Fruit fly (Drosophila melanogaster) whole organism, embryonic: Measurements from ENCODE around the gene NimC1.

ENCODE experiments used
- CG10959 ChIP-seq: fragments of 200-800 bp; sonication (Bioruptor generic); IDR thresholded peaks from 2 replicates; pipeline ENCODE4 v1.3.6; 2022; ENCODE audit warnings: missing biosample characterization, missing genetic modification characterization
- CG11696 ChIP-seq: fragments of 200-800 bp; sonication (Bioruptor generic); IDR thresholded peaks from 2 replicates; pipeline ENCODE4 v1.3.6; 2022; ENCODE audit warnings: missing biosample characterization, missing genetic modification characterization
- CG12299 ChIP-seq: fragments of 200-800 bp; sonication (Bioruptor generic); optimal IDR thresholded peaks from 2 replicates; lab custom pipeline; 2018; ENCODE audit warnings: missing biosample characterization, mild to moderate bottlenecking, missing genetic modification characterization
- CG13287 ChIP-seq: fragments of 200-800 bp; sonication (Bioruptor generic); IDR thresholded peaks from 2 replicates; pipeline ENCODE4 v1.3.6; 2022; ENCODE audit warnings: missing biosample characterization, missing genetic modification characterization; ENCODE audit not compliant: partially characterized antibody
- CG13424 ChIP-seq: fragments of 200-800 bp; sonication (Bioruptor generic); optimal IDR thresholded peaks from 2 replicates; lab custom pipeline; 2019; ENCODE audit warnings: missing biosample characterization, mild to moderate bottlenecking, missing genetic modification characterization, moderate library complexity
- CG14667 ChIP-seq: fragments of 200-800 bp; sonication (Bioruptor generic); IDR thresholded peaks from 2 replicates; pipeline ENCODE4 v1.3.6; 2022; ENCODE audit warnings: missing biosample characterization, missing genetic modification characterization
- CG15073 ChIP-seq: fragments of 200-800 bp; sonication (Bioruptor generic); optimal IDR thresholded peaks from 2 replicates; lab custom pipeline; 2016; ENCODE audit warnings: missing biosample characterization, missing genetic modification characterization
- CG17361 ChIP-seq: fragments of 200-800 bp; sonication (Bioruptor generic); IDR thresholded peaks from 3 replicates; pipeline ENCODE4 v1.3.6; 2022; ENCODE audit warnings: missing biosample characterization, missing genetic modification characterization
- CG18619 ChIP-seq: fragments of 200-800 bp; sonication (Bioruptor generic); optimal IDR thresholded peaks from 3 replicates; lab custom pipeline; 2017; ENCODE audit warnings: missing biosample characterization, mild to moderate bottlenecking, missing genetic modification characterization
- CG2875 ChIP-seq: fragments of 200-800 bp; sonication (Bioruptor generic); optimal IDR thresholded peaks from 2 replicates; lab custom pipeline; 2017; ENCODE audit warnings: missing biosample characterization, mild to moderate bottlenecking, missing genetic modification characterization, missing genetic modification reagents
- CG2889 ChIP-seq: fragments of 200-800 bp; sonication (Bioruptor generic); IDR thresholded peaks from 3 replicates; pipeline ENCODE4 v1.3.6; 2022; ENCODE audit warnings: missing biosample characterization, missing genetic modification characterization
- CG31388 ChIP-seq: fragments of 200-800 bp; sonication (Bioruptor generic); optimal IDR thresholded peaks from 2 replicates; lab custom pipeline; 2016; ENCODE audit warnings: missing biosample characterization, missing genetic modification characterization
- CG32772 ChIP-seq: fragments of 200-800 bp; sonication (Bioruptor generic); IDR thresholded peaks from 2 replicates; pipeline ENCODE4 v1.3.6; 2022; ENCODE audit warnings: missing biosample characterization, missing genetic modification characterization
- CG4328 ChIP-seq: fragments of 200-800 bp; sonication (Bioruptor generic); optimal IDR thresholded peaks from 3 replicates; lab custom pipeline; 2017; ENCODE audit warnings: missing biosample characterization, missing genetic modification reagents, missing genetic modification characterization
- CG7271 ChIP-seq: fragments of 200-800 bp; sonication (Bioruptor generic); optimal IDR thresholded peaks from 2 replicates; lab custom pipeline; 2018; ENCODE audit warnings: missing biosample characterization, mild to moderate bottlenecking, missing genetic modification characterization, moderate library complexity
- CG8765 ChIP-seq: fragments of 200-800 bp; sonication (Bioruptor generic); IDR thresholded peaks from 2 replicates; pipeline ENCODE4 v1.3.6; 2022; ENCODE audit warnings: missing biosample characterization, missing genetic modification characterization
- CG9609 ChIP-seq: fragments of 200-800 bp; sonication (Bioruptor generic); optimal IDR thresholded peaks from 3 replicates; lab custom pipeline; 2016; ENCODE audit warnings: missing biosample characterization, missing genetic modification characterization
- CG9797 ChIP-seq: fragments of 200-800 bp; sonication (Bioruptor generic); optimal IDR thresholded peaks from 3 replicates; lab custom pipeline; 2018; ENCODE audit warnings: missing biosample characterization, mild to moderate bottlenecking, missing genetic modification characterization
- CG9932 ChIP-seq: fragments of 200-800 bp; sonication (Bioruptor generic); IDR thresholded peaks from 2 replicates; pipeline ENCODE4 v1.3.6; 2022; ENCODE audit warnings: missing biosample characterization, missing genetic modification characterization
- CHES-1-like ChIP-seq: fragments of 200-800 bp; sonication (Bioruptor generic); optimal IDR thresholded peaks from 2 replicates; lab custom pipeline; 2016; ENCODE audit warnings: missing biosample characterization, missing genetic modification characterization
- Dbx ChIP-seq: fragments of 200-800 bp; sonication (Bioruptor generic); IDR thresholded peaks from 3 replicates; pipeline ENCODE4 v1.3.6; 2022; ENCODE audit warnings: missing biosample characterization, missing genetic modification characterization
- Ets65A ChIP-seq: fragments of 200-800 bp; sonication (Bioruptor generic); peaks from one replicate; lab custom pipeline; 2016; ENCODE audit warnings: missing biosample characterization, missing genetic modification characterization
- Fer2 ChIP-seq: fragments of 200-800 bp; sonication (Bioruptor generic); optimal IDR thresholded peaks from 2 replicates; lab custom pipeline; 2018; ENCODE audit warnings: missing biosample characterization, mild to moderate bottlenecking, missing genetic modification characterization, moderate library complexity
- Fer3 ChIP-seq: fragments of 200-800 bp; sonication (Bioruptor generic); optimal IDR thresholded peaks from 2 replicates; lab custom pipeline; 2018; ENCODE audit warnings: missing biosample characterization, mild to moderate bottlenecking, missing genetic modification characterization, moderate library complexity
- Hr78 ChIP-seq, 2 experiments: fragments of 200-800 bp in 1 of 2; fragments of >200 bp in 1 of 2; sonication (Bioruptor generic) in 1 of 2; optimal IDR thresholded peaks; 2 replicates each; lab custom pipeline; 2017 to 2019; ENCODE audit warnings: missing biosample characterization in 2 of 2, missing genetic modification characterization in 2 of 2, mild to moderate bottlenecking in 1 of 2, moderate library complexity in 1 of 2
- Lim3 ChIP-seq: fragments of 200-800 bp; sonication (Bioruptor generic); IDR thresholded peaks from 2 replicates; pipeline ENCODE4 v1.3.6; 2022; ENCODE audit warnings: missing biosample characterization, missing genetic modification characterization
- Myb ChIP-seq: fragments of 200-800 bp; sonication (Bioruptor generic); optimal IDR thresholded peaks from 2 replicates; lab custom pipeline; 2016; ENCODE audit warnings: missing biosample characterization, missing genetic modification characterization
- NK7.1 ChIP-seq: fragments of 200-800 bp; sonication (Bioruptor generic); optimal IDR thresholded peaks from 3 replicates; lab custom pipeline; 2016; ENCODE audit warnings: missing biosample characterization, missing genetic modification characterization
- Sin3A ChIP-seq: fragments of >200 bp; optimal IDR thresholded peaks from 2 replicates; lab custom pipeline; 2018
- aop ChIP-seq: fragments of 200-800 bp; sonication (Bioruptor generic); IDR thresholded peaks from 2 replicates; pipeline ENCODE4 v1.3.6; 2022; ENCODE audit warnings: missing biosample characterization, missing genetic modification characterization
- az2 ChIP-seq: fragments of 200-800 bp; sonication (Bioruptor generic); optimal IDR thresholded peaks from 3 replicates; lab custom pipeline; 2016; ENCODE audit warnings: missing biosample characterization, missing genetic modification characterization
- corto ChIP-seq: fragments of 200-800 bp; sonication (Bioruptor generic); optimal IDR thresholded peaks from 2 replicates; lab custom pipeline; 2016; ENCODE audit warnings: missing biosample characterization, mild to moderate bottlenecking, missing genetic modification characterization, moderate library complexity
- crc ChIP-seq: fragments of 200-800 bp; sonication (Bioruptor generic); optimal IDR thresholded peaks from 2 replicates; lab custom pipeline; 2016; ENCODE audit warnings: missing biosample characterization, missing genetic modification characterization
- dimm ChIP-seq: fragments of 200-800 bp; sonication (Bioruptor generic); IDR thresholded peaks from 2 replicates; pipeline ENCODE4 v1.3.6; 2022; ENCODE audit warnings: missing biosample characterization, missing genetic modification characterization
- dpn ChIP-seq, 2 experiments: fragments of 200-800 bp; sonication (Bioruptor generic); optimal IDR thresholded peaks; 3 replicates each; lab custom pipeline; 2016; ENCODE audit warnings: missing biosample characterization in 2 of 2, missing genetic modification characterization in 2 of 2
- en ChIP-seq: fragments of 200-800 bp; sonication (Bioruptor generic); optimal IDR thresholded peaks from 2 replicates; lab custom pipeline; 2016; ENCODE audit warnings: missing biosample characterization, missing genetic modification characterization
- eve ChIP-seq, 2 experiments: fragments of >200 bp; optimal IDR thresholded peaks; 2 replicates each; lab custom pipeline; 2017; ENCODE audit warnings: missing biosample characterization in 2 of 2, missing genetic modification characterization in 2 of 2
- hbn ChIP-seq: fragments of 200-800 bp; sonication (Bioruptor generic); IDR thresholded peaks from 2 replicates; pipeline ENCODE4 v1.3.6; 2022; ENCODE audit warnings: missing biosample characterization, missing genetic modification characterization; ENCODE audit not compliant: partially characterized antibody
- ind ChIP-seq: fragments of 200-800 bp; sonication (Bioruptor generic); optimal IDR thresholded peaks from 3 replicates; lab custom pipeline; 2016; ENCODE audit warnings: missing biosample characterization, missing genetic modification characterization
- jing ChIP-seq: fragments of 200-800 bp; sonication (Bioruptor generic); optimal IDR thresholded peaks from 2 replicates; lab custom pipeline; 2018; ENCODE audit warnings: missing biosample characterization, mild to moderate bottlenecking, missing genetic modification characterization
- lab ChIP-seq: fragments of 200-800 bp; sonication (Bioruptor generic); optimal IDR thresholded peaks from 3 replicates; lab custom pipeline; 2017; ENCODE audit warnings: missing biosample characterization, missing genetic modification characterization, mild to moderate bottlenecking, moderate library complexity, missing genetic modification reagents
- otp ChIP-seq: fragments of 200-800 bp; sonication (Bioruptor generic); IDR thresholded peaks from 3 replicates; pipeline ENCODE4, ENCODE4 v1.3.6; 2022; ENCODE audit warnings: missing biosample characterization, missing genetic modification characterization
- prd ChIP-seq, 3 experiments: fragments of >200 bp in 2 of 3; fragments of 200-800 bp in 1 of 3; sonication (Bioruptor generic) in 1 of 3; optimal IDR thresholded peaks in 2 of 3; IDR thresholded peaks in 1 of 3; 2 replicates in 2 of 3; 3 replicates in 1 of 3; pipeline versions ENCODE4 v1.3.6 to Lab custom; 2017 to 2022; ENCODE audit warnings: missing biosample characterization in 1 of 3, missing genetic modification characterization in 1 of 3
- pzg ChIP-seq: fragments of 200-800 bp; sonication (Bioruptor generic); optimal IDR thresholded peaks from 3 replicates; lab custom pipeline; 2018; ENCODE audit warnings: missing biosample characterization, mild to moderate bottlenecking, missing genetic modification characterization, moderate library complexity
- run ChIP-seq: fragments of 200-800 bp; sonication (Bioruptor generic); optimal IDR thresholded peaks from 3 replicates; lab custom pipeline; 2018; ENCODE audit warnings: missing biosample characterization, mild to moderate bottlenecking, missing genetic modification characterization
- sc ChIP-seq, 3 experiments: fragments of >200 bp in 2 of 3; fragments of 200-800 bp in 1 of 3; sonication (Bioruptor generic) in 1 of 3; optimal IDR thresholded peaks; 2 replicates in 2 of 3; 3 replicates in 1 of 3; lab custom pipeline; 2017; ENCODE audit warnings: mild to moderate bottlenecking in 1 of 3, missing biosample characterization in 1 of 3, missing genetic modification characterization in 1 of 3, missing genetic modification reagents in 1 of 3
- scrt ChIP-seq: fragments of 200-800 bp; sonication (Bioruptor generic); optimal IDR thresholded peaks from 2 replicates; lab custom pipeline; 2018; ENCODE audit warnings: missing biosample characterization, mild to moderate bottlenecking, missing genetic modification characterization, moderate library complexity
- sd ChIP-seq: fragments of 200-800 bp; sonication (Bioruptor generic); optimal IDR thresholded peaks from 3 replicates; lab custom pipeline; 2018; ENCODE audit warnings: missing biosample characterization, mild to moderate bottlenecking, missing genetic modification characterization, moderate library complexity
- vvl ChIP-seq: fragments of 200-800 bp; sonication (Bioruptor generic); IDR thresholded peaks from 2 replicates; pipeline ENCODE4 v1.3.6; 2022; ENCODE audit warnings: missing biosample characterization, missing genetic modification characterization

NimC1 gene

DNA sequence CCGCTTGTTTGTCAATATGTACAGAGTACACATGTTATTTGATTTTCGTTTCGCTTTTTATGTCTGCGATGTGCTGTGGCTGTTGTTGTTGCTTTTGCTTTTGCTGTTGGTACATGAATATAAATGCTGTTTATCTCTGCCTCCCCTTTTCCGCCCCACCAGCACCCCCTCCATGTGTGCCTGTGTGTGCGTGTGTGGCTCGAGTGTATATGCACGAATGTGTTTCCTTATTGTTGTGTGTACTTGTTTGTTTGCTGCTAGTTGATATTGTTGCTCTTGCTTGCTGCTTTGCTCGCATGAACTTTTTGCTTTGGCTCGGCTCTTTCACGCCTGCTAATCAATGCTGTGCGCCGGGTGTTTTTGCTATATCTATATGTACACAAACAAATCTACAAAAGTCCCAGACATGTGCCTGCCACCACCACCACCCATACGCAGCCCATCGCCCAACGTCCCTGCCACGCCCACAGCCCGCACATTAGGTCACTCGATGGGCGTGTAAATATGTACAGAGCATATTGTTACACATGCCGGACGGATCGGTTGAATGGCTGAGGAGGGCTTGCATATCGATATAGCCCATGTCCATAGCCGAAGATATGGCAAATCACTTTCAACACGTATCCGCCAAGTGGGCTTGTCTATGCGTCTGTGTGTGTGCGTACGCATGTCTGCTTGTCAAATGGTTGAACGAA lies 47.6 kb upstream of the NimC1 start (continued):
- no peak for TF ChIP-seq sc (optimal IDR thresholded peaks at IDR 0.05; lab: Kevin White, UChicago)
- TF ChIP-seq sc (GFP tag; optimal IDR thresholded peaks at IDR 0.05; lab: Kevin White, UChicago), result peak; percentile 100
- TF ChIP-seq Myb (GFP tag; lab: Kevin White, UChicago), result peak; percentile 91
- TF ChIP-seq az2 (GFP tag; lab: Kevin White, UChicago), result peak; percentile 90
- peak; percentile 98 for TF ChIP-seq CG31388 (GFP tag; lab: Kevin White, UChicago)
- peak; percentile 96 to 99 for TF ChIP-seq dpn (GFP tag; optimal IDR thresholded peaks at IDR 0.05; lab: Kevin White, UChicago)
- peak; percentile 85 for TF ChIP-seq CG9797 (GFP tag; lab: Kevin White, UChicago)
- TF ChIP-seq jing (GFP tag; lab: Kevin White, UChicago), result peak; percentile 98
- peak; percentile 100 for TF ChIP-seq lab
- TF ChIP-seq aop, result peak; percentile 92
- peak; percentile 99 for TF ChIP-seq Fer3 (tag; lab: Kevin White, UChicago)
- peak; percentile 50 for TF ChIP-seq pzg
- peak; percentile 88 for TF ChIP-seq CG9932 (GFP tag; lab: Robert Waterston, UW)
- TF ChIP-seq CHES-1-like (GFP tag; lab: Kevin White, UChicago), result peak; percentile 100
- peak; percentile 96 for TF ChIP-seq CG32772
- TF ChIP-seq CG4328 (GFP tag; lab: Kevin White, UChicago), result peak; percentile 100
- peak; percentile 49 to 98 for TF ChIP-seq eve (GFP tag; optimal IDR thresholded peaks at IDR 0.05; lab: Kevin White, UChicago)
- TF ChIP-seq dimm (GFP tag; lab: Robert Waterston, UW), result peak; percentile 95
- TF ChIP-seq CG14667 (GFP tag; lab: Robert Waterston, UW), result peak; percentile 92
- TF ChIP-seq CG10959 (GFP tag; lab: Robert Waterston, UW), result peak; percentile 98; the same call in 1 of the 2 replicates
- peak; percentile 99 for TF ChIP-seq CG12299 (tag; lab: Kevin White, UChicago)
- peak; percentile 95 for TF ChIP-seq CG2889 (GFP tag; lab: Robert Waterston, UW)
- TF ChIP-seq CG13287, result no peak
- peak; percentile 100 for TF ChIP-seq otp (GFP tag; lab: Robert Waterston, UW)
- peak; percentile 98 for TF ChIP-seq scrt (GFP tag; lab: Kevin White, UChicago)
- TF ChIP-seq en (GFP tag; lab: Kevin White, UChicago), result peak; percentile 99
- no peak for TF ChIP-seq hbn
- TF ChIP-seq CG9609 (GFP tag; lab: Kevin White, UChicago), result peak; percentile 99
- TF ChIP-seq CG17361 (GFP tag; lab: Robert Waterston, UW), result peak; percentile 94
- peak; percentile 98 for TF ChIP-seq vvl
- peak; percentile 98 for TF ChIP-seq sd (tag; lab: Kevin White, UChicago)
- peak; percentile 91 for TF ChIP-seq CG15073 (GFP tag; lab: Kevin White, UChicago)
- TF ChIP-seq run, result peak; percentile 98
- TF ChIP-seq NK7.1 (GFP tag; lab: Kevin White, UChicago), result peak; percentile 99
- peak; percentile 91 for TF ChIP-seq Lim3 (GFP tag; lab: Robert Waterston, UW)
- no peak for TF ChIP-seq prd (optimal IDR thresholded peaks at IDR 0.05; lab: Kevin White, UChicago)
- TF ChIP-seq prd (GFP tag; IDR thresholded peaks at IDR 0.05; lab: Robert Waterston, UW), result peak; percentile 95
- TF ChIP-seq Fer2 (tag; lab: Kevin White, UChicago), result peak; percentile 99
- TF ChIP-seq CG18619 (GFP tag; lab: Kevin White, UChicago), result peak; percentile 100
- TF ChIP-seq ind, result peak; percentile 89
- peak; percentile 99 for TF ChIP-seq crc (GFP tag; lab: Kevin White, UChicago)
- TF ChIP-seq CG2875, result peak; percentile 100
- peak; percentile 99 for TF ChIP-seq Dbx (GFP tag; lab: Robert Waterston, UW)
- peak; percentile 87 for TF ChIP-seq CG8765 (GFP tag; lab: Robert Waterston, UW)
- peak; percentile 3 for TF ChIP-seq corto (GFP tag; lab: Kevin White, UChicago)
- TF ChIP-seq Hr78 (GFP tag; optimal IDR thresholded peaks at IDR 0.05; lab: Kevin White, UChicago), result peak in 1 of 2 experiments; percentile 82
- peak; percentile 99 for TF ChIP-seq CG7271 (tag; lab: Kevin White, UChicago)
- TF ChIP-seq CG11696 (GFP tag; lab: Robert Waterston, UW), result peak; percentile 97
- TF ChIP-seq CG13424 (tag; lab: Kevin White, UChicago), result peak; percentile 98
- TF ChIP-seq Sin3A, result no peak
- peak; percentile 96 for TF ChIP-seq Ets65A (GFP tag; lab: Kevin White, UChicago)
